Worm (Caenorhabditis elegans): ENCODE measurements around the gene dnj-24.

ce11 chrIII:5450430-5450829, 26.5 kb upstream of the dnj-24 start, which contains the start of gene paa-1:
- TF ChIP-seq dao-5 (tag; optimal IDR thresholded peaks at IDR 0.05) = no peak
- no peak for TF ChIP-seq him-1 (tag; optimal IDR thresholded peaks at IDR 0.05)
- no peak for TF ChIP-seq W03F9.2 (tag; optimal IDR thresholded peaks at IDR 0.05)
